Fruit fly (Drosophila melanogaster) Kc167 (cell line): ENCODE results near the gene CG12204.

Experiments used
- Sin3A ChIP-seq: fragments of >200 bp; optimal IDR thresholded peaks from 2 replicates; lab custom pipeline; 2018; ENCODE audit warnings: missing external identifiers
- h ChIP-seq: fragments of >200 bp; optimal IDR thresholded peaks from 3 replicates; lab custom pipeline; 2018; ENCODE audit warnings: missing external identifiers
- psq ChIP-seq: fragments of >200 bp; optimal IDR thresholded peaks from 2 replicates; lab custom pipeline; 2017; ENCODE audit warnings: missing external identifiers

dm6 chrX:19495611-19496583 is 1.7 kb upstream of the CG12204 start:
- TF ChIP-seq psq (lab: Kevin White, UChicago): no peak
- TF ChIP-seq h (lab: Kevin White, UChicago): no peak
- TF ChIP-seq Sin3A (lab: Kevin White, UChicago): no peak
